Fruit fly (Drosophila melanogaster) whole organism, wandering third instar larva: ENCODE measurements around the gene CG46318.

Experiments used
- Abd-B ChIP-seq: fragments of >200 bp; optimal IDR thresholded peaks from 2 replicates; lab custom pipeline; 2017; ENCODE audit warnings: missing biosample characterization, missing genetic modification characterization
- CG32264 ChIP-seq: fragments of 200-800 bp; sonication (Bioruptor generic); optimal IDR thresholded peaks from 2 replicates; lab custom pipeline; 2016; ENCODE audit warnings: missing biosample characterization, missing genetic modification characterization
- Dfd ChIP-seq: fragments of >200 bp; optimal IDR thresholded peaks from 2 replicates; lab custom pipeline; 2017; ENCODE audit warnings: missing biosample characterization, missing genetic modification characterization
- Hnf4 ChIP-seq: fragments of 200-800 bp; sonication (Bioruptor generic); optimal IDR thresholded peaks from 2 replicates; lab custom pipeline; 2016; ENCODE audit warnings: missing biosample characterization, mild to moderate bottlenecking, missing genetic modification characterization
- Myc ChIP-seq: fragments of >200 bp; optimal IDR thresholded peaks from 2 replicates; lab custom pipeline; 2017
- br ChIP-seq: fragments of 200-800 bp; sonication (Bioruptor generic); optimal IDR thresholded peaks from 2 replicates; lab custom pipeline; 2016; ENCODE audit warnings: missing biosample characterization, missing genetic modification characterization
- dmrt93B ChIP-seq: fragments of 200-800 bp; sonication (Bioruptor generic); optimal IDR thresholded peaks from 2 replicates; lab custom pipeline; 2018; ENCODE audit warnings: missing biosample characterization, mild to moderate bottlenecking, missing genetic modification characterization
- h ChIP-seq: fragments of 200-800 bp; sonication (Bioruptor generic); optimal IDR thresholded peaks from 3 replicates; lab custom pipeline; 2016; ENCODE audit warnings: missing biosample characterization, mild to moderate bottlenecking, missing genetic modification characterization
- jim ChIP-seq: fragments of 175-275, 200-325 bp; sonication (Bioruptor generic); optimal IDR thresholded peaks from 2 replicates; lab custom pipeline; 2016; ENCODE audit warnings: missing biosample characterization, mild to moderate bottlenecking, missing genetic modification characterization
- psq ChIP-seq: fragments of 200-800 bp; sonication (Bioruptor generic); optimal IDR thresholded peaks from 3 replicates; lab custom pipeline; 2017; ENCODE audit warnings: missing biosample characterization, mild to moderate bottlenecking, missing genetic modification characterization, moderate library complexity
- sage ChIP-seq: fragments of 200-800 bp; sonication (Bioruptor generic); optimal IDR thresholded peaks from 2 replicates; lab custom pipeline; 2016; ENCODE audit warnings: missing biosample characterization, mild to moderate bottlenecking, missing genetic modification characterization
- woc ChIP-seq: sonication (Bioruptor generic); optimal IDR thresholded peaks from 2 replicates; lab custom pipeline; 2016; ENCODE audit warnings: missing biosample characterization, mild to moderate bottlenecking, missing genetic modification characterization

DNA sequence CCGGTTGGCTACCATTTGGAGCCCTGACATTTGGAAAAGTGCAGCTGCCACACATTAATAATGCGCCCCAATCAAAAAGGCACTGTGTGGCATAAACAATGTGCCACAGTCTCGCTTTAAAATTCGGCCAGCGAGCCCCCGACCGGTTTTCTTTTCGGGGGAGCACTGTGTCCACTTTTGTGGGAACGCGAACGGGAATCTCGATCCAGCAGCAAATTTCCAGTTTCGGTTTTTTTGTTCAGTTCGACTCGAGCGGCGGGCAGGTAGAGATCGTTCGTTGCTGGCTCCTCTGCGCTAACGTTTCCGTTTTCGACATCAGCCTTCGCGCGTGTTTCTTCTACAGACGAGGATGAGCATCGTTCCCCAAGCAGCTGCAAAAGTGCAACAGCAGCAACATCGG is 11.3 kb upstream of the CG46318 start, which contains the start of gene CG7702:
- no peak for TF ChIP-seq woc
- no peak for TF ChIP-seq Dfd (GFP tag; lab: Kevin White, UChicago)
- no peak for TF ChIP-seq Myc
- TF ChIP-seq dmrt93B (GFP tag; lab: Kevin White, UChicago): no peak
- no peak for TF ChIP-seq psq (GFP tag; lab: Kevin White, UChicago)
- no peak for TF ChIP-seq CG32264
- TF ChIP-seq h (GFP tag; lab: Kevin White, UChicago): no peak
- peak; percentile 86 for TF ChIP-seq jim (GFP tag; lab: Kevin White, UChicago)
- TF ChIP-seq Hnf4 (GFP tag; lab: Kevin White, UChicago): no peak
- no peak for TF ChIP-seq sage (GFP tag; lab: Kevin White, UChicago)
- no peak for TF ChIP-seq Abd-B
- TF ChIP-seq br (GFP tag; lab: Kevin White, UChicago): peak; percentile 1
